Worm (Caenorhabditis elegans) whole organism, L2 larva: ENCODE data around the gene F57B9.3.

Source experiments
- C34F6.9 ChIP-seq: fragments of 150-350 bp; optimal IDR thresholded peaks from 2 replicates; lab custom pipeline; 2014; ENCODE audit warnings: missing biosample characterization, missing genetic modification characterization
- F13H6.1 ChIP-seq: sonication (generic microtip); optimal IDR thresholded peaks from 2 replicates; lab custom pipeline; 2016; ENCODE audit warnings: missing genetic modification characterization, missing compliant biosample characterization
- R02D3.7 ChIP-seq: fragments of 150-350 bp; optimal IDR thresholded peaks from 2 replicates; lab custom pipeline; 2014; ENCODE audit warnings: missing biosample characterization, missing genetic modification characterization
- Y55F3AM.14 ChIP-seq: fragments of 200-800 bp; sonication (Bioruptor generic); optimal IDR thresholded peaks from 2 replicates; lab custom pipeline; 2018; ENCODE audit warnings: mild to moderate bottlenecking, missing genetic modification characterization, missing compliant biosample characterization
- ZK546.5 ChIP-seq: sonication (generic microtip); optimal IDR thresholded peaks from 2 replicates; lab custom pipeline; 2017; ENCODE audit warnings: missing biosample characterization, missing genetic modification characterization
- aly-2 ChIP-seq: fragments of 150-350 bp; optimal IDR thresholded peaks from 2 replicates; lab custom pipeline; 2014; ENCODE audit warnings: missing biosample characterization, missing genetic modification characterization
- ama-1 ChIP-seq: fragments of 150-350 bp; optimal IDR thresholded peaks from 2 replicates; lab custom pipeline; 2018; ENCODE audit warnings: inconsistent platforms
- blmp-1 ChIP-seq: sonication (generic microtip); optimal IDR thresholded peaks from 2 replicates; lab custom pipeline; 2017; ENCODE audit warnings: missing genetic modification characterization, mild to moderate bottlenecking, missing compliant biosample characterization, antibody characterized with exemption, moderate library complexity; ENCODE audit not compliant: insufficient read depth
- ceh-16 ChIP-seq: fragments of 150-350 bp; optimal IDR thresholded peaks from 2 replicates; lab custom pipeline; 2014; ENCODE audit warnings: missing biosample characterization, missing genetic modification characterization
- ceh-82 ChIP-seq: fragments of 150-350 bp; optimal IDR thresholded peaks from 2 replicates; lab custom pipeline; 2014; ENCODE audit warnings: missing biosample characterization, missing genetic modification characterization
- crh-2 ChIP-seq: sonication (generic microtip); optimal IDR thresholded peaks from 2 replicates; lab custom pipeline; 2017; ENCODE audit warnings: missing biosample characterization, missing genetic modification characterization
- dmd-4 ChIP-seq: sonication (generic microtip); optimal IDR thresholded peaks from 2 replicates; lab custom pipeline; 2017; ENCODE audit warnings: missing biosample characterization, missing genetic modification characterization
- egl-27 ChIP-seq: sonication (generic microtip); optimal IDR thresholded peaks from 3 replicates; lab custom pipeline; 2017; ENCODE audit warnings: missing biosample characterization, missing genetic modification reagents, missing genetic modification characterization
- elt-1 ChIP-seq: fragments of 150-350 bp; optimal IDR thresholded peaks from 2 replicates; lab custom pipeline; 2014; ENCODE audit warnings: missing biosample characterization, missing genetic modification characterization
- elt-3 ChIP-seq: sonication (generic microtip); optimal IDR thresholded peaks from 2 replicates; lab custom pipeline; 2017; ENCODE audit warnings: missing biosample characterization, missing genetic modification characterization
- fos-1 ChIP-seq: fragments of 150-350 bp; optimal IDR thresholded peaks from 2 replicates; lab custom pipeline; 2014; ENCODE audit warnings: missing biosample characterization, missing genetic modification characterization
- gmeb-1 ChIP-seq: fragments of 150-350 bp; optimal IDR thresholded peaks from 2 replicates; lab custom pipeline; 2014; ENCODE audit warnings: missing biosample characterization, missing genetic modification characterization
- lin-11 ChIP-seq: fragments of 150-350 bp; sonication (generic microtip); optimal IDR thresholded peaks from 2 replicates; lab custom pipeline; 2014; ENCODE audit warnings: missing biosample characterization, missing genetic modification characterization, inconsistent platforms, mixed read lengths
- lin-39 ChIP-seq: fragments of 150-350 bp; optimal IDR thresholded peaks from 2 replicates; lab custom pipeline; 2014; ENCODE audit warnings: missing biosample characterization, missing genetic modification reagents, missing genetic modification characterization
- lsy-2 ChIP-seq, 2 experiments: fragments of 150-350 bp in 1 of 2; sonication (generic microtip) in 1 of 2; optimal IDR thresholded peaks; 2 replicates each; lab custom pipeline; 2014 to 2017; ENCODE audit warnings: missing biosample characterization in 2 of 2, missing genetic modification characterization in 2 of 2
- mab-5 ChIP-seq: fragments of 150-350 bp; optimal IDR thresholded peaks from 2 replicates; lab custom pipeline; 2014; ENCODE audit warnings: missing biosample characterization, missing genetic modification characterization
- mdl-1 ChIP-seq, 2 experiments: fragments of 150-350 bp in 1 of 2; sonication (generic microtip) in 1 of 2; optimal IDR thresholded peaks; 2 replicates each; lab custom pipeline; 2017; ENCODE audit warnings: missing biosample characterization in 2 of 2, missing genetic modification characterization in 2 of 2
- nhr-11 ChIP-seq: fragments of 150-350 bp; optimal IDR thresholded peaks from 2 replicates; lab custom pipeline; 2014; ENCODE audit warnings: missing biosample characterization, missing genetic modification characterization
- nhr-129 ChIP-seq: fragments of 150-350 bp; optimal IDR thresholded peaks from 2 replicates; lab custom pipeline; 2014; ENCODE audit warnings: missing biosample characterization, missing genetic modification characterization
- nhr-21 ChIP-seq: fragments of 150-350 bp; optimal IDR thresholded peaks from 2 replicates; lab custom pipeline; 2014; ENCODE audit warnings: missing biosample characterization, missing genetic modification characterization
- nhr-23 ChIP-seq: fragments of 150-350 bp; optimal IDR thresholded peaks from 2 replicates; lab custom pipeline; 2014; ENCODE audit warnings: missing biosample characterization, missing genetic modification reagents, missing genetic modification characterization
- nhr-237 ChIP-seq: fragments of 150-350 bp; optimal IDR thresholded peaks from 2 replicates; lab custom pipeline; 2014; ENCODE audit warnings: missing biosample characterization, missing genetic modification characterization
- nhr-25 ChIP-seq: fragments of 150-350 bp; sonication (generic microtip); optimal IDR thresholded peaks from 3 replicates; lab custom pipeline; 2014; ENCODE audit warnings: missing biosample characterization, missing genetic modification characterization
- nhr-6 ChIP-seq: fragments of 150-350 bp; optimal IDR thresholded peaks from 2 replicates; lab custom pipeline; 2014; ENCODE audit warnings: missing biosample characterization, missing genetic modification characterization
- nhr-77 ChIP-seq: fragments of 150-350 bp; optimal IDR thresholded peaks from 2 replicates; lab custom pipeline; 2014; ENCODE audit warnings: missing biosample characterization, missing genetic modification characterization
- peb-1 ChIP-seq: fragments of 150-350 bp; optimal IDR thresholded peaks from 2 replicates; lab custom pipeline; 2014; ENCODE audit warnings: missing biosample characterization, missing genetic modification characterization
- sem-4 ChIP-seq: fragments of 150-350 bp; optimal IDR thresholded peaks from 2 replicates; lab custom pipeline; 2014; ENCODE audit warnings: missing biosample characterization, missing genetic modification reagents, missing genetic modification characterization
- skn-1 ChIP-seq: sonication (generic microtip); optimal IDR thresholded peaks from 2 replicates; lab custom pipeline; 2017; ENCODE audit warnings: missing biosample characterization, missing genetic modification characterization
- sma-3 ChIP-seq: sonication (generic microtip); optimal IDR thresholded peaks from 2 replicates; lab custom pipeline; 2016; ENCODE audit warnings: missing genetic modification reagents, missing genetic modification characterization, missing compliant biosample characterization
- sma-9 ChIP-seq, 2 experiments: fragments of 150-350 bp in 1 of 2; sonication (generic microtip) in 1 of 2; optimal IDR thresholded peaks; 2 replicates each; lab custom pipeline; 2014 to 2016; ENCODE audit warnings: missing genetic modification characterization in 2 of 2, mild to moderate bottlenecking in 1 of 2, missing biosample characterization in 1 of 2, missing compliant biosample characterization in 1 of 2, missing genetic modification reagents in 1 of 2, moderate library complexity in 1 of 2
- snpc-4 ChIP-seq: fragments of 150-350 bp; optimal IDR thresholded peaks from 2 replicates; lab custom pipeline; 2014; ENCODE audit warnings: missing biosample characterization, missing genetic modification characterization
- unc-39 ChIP-seq: fragments of 150-350 bp; optimal IDR thresholded peaks from 2 replicates; lab custom pipeline; 2014; ENCODE audit warnings: missing biosample characterization, missing genetic modification characterization
- unc-55 ChIP-seq: fragments of 150-350 bp; sonication (generic microtip); optimal IDR thresholded peaks from 3 replicates; lab custom pipeline; 2014; ENCODE audit warnings: missing biosample characterization, missing genetic modification reagents, missing genetic modification characterization
- unc-62 ChIP-seq: fragments of 150-350 bp; optimal IDR thresholded peaks from 2 replicates; lab custom pipeline; 2014; ENCODE audit warnings: missing biosample characterization, missing genetic modification reagents, missing genetic modification characterization
- zag-1 ChIP-seq: fragments of 150-350 bp; optimal IDR thresholded peaks from 2 replicates; lab custom pipeline; 2014; ENCODE audit warnings: missing biosample characterization, missing genetic modification characterization
- ztf-11 ChIP-seq: sonication (generic microtip); optimal IDR thresholded peaks from 2 replicates; lab custom pipeline; 2017; ENCODE audit warnings: missing biosample characterization, missing genetic modification characterization
- ztf-4 ChIP-seq: fragments of 150-350 bp; optimal IDR thresholded peaks from 2 replicates; lab custom pipeline; 2014; ENCODE audit warnings: missing biosample characterization, missing genetic modification characterization

The F57B9.3 gene

DNA sequence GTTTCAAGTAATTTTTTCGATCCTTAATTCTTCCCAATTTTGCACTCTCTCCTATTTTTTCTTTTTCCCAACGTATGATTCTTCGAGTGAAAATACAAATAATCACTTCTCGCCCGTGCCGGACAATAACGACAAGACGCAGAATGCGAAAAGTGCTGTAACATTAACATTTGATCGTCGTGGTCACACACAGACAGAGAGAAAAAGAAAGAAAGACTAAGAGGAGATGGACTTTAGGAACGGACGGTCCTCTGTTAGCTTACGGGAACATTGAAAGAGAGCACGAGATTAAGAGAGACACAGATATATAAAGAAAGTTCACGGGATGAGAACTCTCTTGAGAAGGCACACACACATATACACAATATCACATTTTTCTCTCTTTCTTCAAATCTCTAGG lies 8.3 kb downstream of the F57B9.3 start:
- TF ChIP-seq peb-1 (tag; lab: Kevin White, UChicago) (no peak), nhr-21 (no peak), zag-1 (tag; lab: Kevin White, UChicago) (no peak), fos-1 (tag; lab: Kevin White, UChicago) (peak; percentile 17), sma-9 (GFP tag; optimal IDR thresholded peaks at IDR 0.05; lab: Kevin White, UChicago) (no peak), sma-9 (tag; optimal IDR thresholded peaks at IDR 0.05; lab: Kevin White, UChicago) (no peak), nhr-25 (tag; lab: Kevin White, UChicago) (no peak), ama-1 (lab: Kevin White, UChicago) (no peak), nhr-77 (tag; lab: Kevin White, UChicago) (no peak), unc-62 (GFP tag; lab: Kevin White, UChicago) (no peak), ZK546.5 (tag; lab: Kevin White, UChicago) (no peak), nhr-129 (tag; lab: Kevin White, UChicago) (no peak), nhr-11 (no peak), sma-3 (no peak), Y55F3AM.14 (no peak), dmd-4 (tag; lab: Kevin White, UChicago) (no peak), sem-4 (peak; percentile 31), C34F6.9 (tag; lab: Kevin White, UChicago) (peak; percentile 12), ceh-82 (no peak), mab-5 (tag; lab: Kevin White, UChicago) (no peak), gmeb-1 (tag; lab: Kevin White, UChicago) (no peak), lsy-2 (tag; optimal IDR thresholded peaks at IDR 0.05; lab: Kevin White, UChicago) (no peak), F13H6.1 (peak; percentile 7), aly-2 (tag; lab: Kevin White, UChicago) (no peak), unc-55 (GFP tag; lab: Kevin White, UChicago) (no peak), blmp-1 (tag; lab: Kevin White, UChicago) (no peak), egl-27 (no peak), mdl-1 (tag; optimal IDR thresholded peaks at IDR 0.05; lab: Kevin White, UChicago) (no peak), elt-1 (tag; lab: Kevin White, UChicago) (no peak), ceh-16 (tag; lab: Kevin White, UChicago) (no peak), nhr-6 (tag; lab: Kevin White, UChicago) (no peak), elt-3 (tag; lab: Kevin White, UChicago) (no peak)

DNA sequence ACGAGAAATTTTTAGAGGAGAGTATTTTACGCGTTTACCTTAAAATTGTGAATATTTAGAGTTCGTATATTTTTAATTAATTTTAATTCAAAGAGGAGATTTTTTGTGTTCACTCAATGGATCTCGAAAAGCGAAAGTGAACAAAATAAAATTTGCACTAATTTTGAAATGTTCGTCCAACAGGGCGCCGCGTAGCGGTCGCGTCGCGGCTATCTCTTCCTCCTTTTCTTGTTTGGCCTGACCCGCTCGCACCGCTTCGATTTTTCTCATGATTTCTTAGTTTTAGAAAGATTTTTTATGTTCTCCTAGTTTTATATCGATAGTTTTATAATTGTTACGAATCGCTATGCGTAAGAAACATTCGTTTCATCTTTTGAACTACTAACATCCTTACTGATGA lies 11.8 kb downstream of the F57B9.3 start:
- TF ChIP-seq fos-1 (tag; lab: Kevin White, UChicago) (no peak), unc-39 (no peak), ceh-16 (tag; lab: Kevin White, UChicago) (no peak), ceh-82 (no peak), dmd-4 (tag; lab: Kevin White, UChicago) (no peak), skn-1 (tag; lab: Kevin White, UChicago) (no peak), peb-1 (tag; lab: Kevin White, UChicago) (no peak), blmp-1 (tag; lab: Kevin White, UChicago) (peak; percentile 43), gmeb-1 (tag; lab: Kevin White, UChicago) (no peak), unc-55 (GFP tag; lab: Kevin White, UChicago) (peak; percentile 32), lsy-2 (tag; optimal IDR thresholded peaks at IDR 0.05; lab: Kevin White, UChicago) (peak in 1 of 2 experiments; percentile 41), nhr-21 (no peak), ztf-4 (tag; lab: Kevin White, UChicago) (no peak), crh-2 (no peak), R02D3.7 (tag; lab: Kevin White, UChicago) (no peak), elt-1 (tag; lab: Kevin White, UChicago) (no peak), aly-2 (tag; lab: Kevin White, UChicago) (no peak), C34F6.9 (tag; lab: Kevin White, UChicago) (peak; percentile 59), mdl-1 (tag; optimal IDR thresholded peaks at IDR 0.05; lab: Kevin White, UChicago) (no peak), nhr-23 (tag; lab: Kevin White, UChicago) (no peak)

DNA sequence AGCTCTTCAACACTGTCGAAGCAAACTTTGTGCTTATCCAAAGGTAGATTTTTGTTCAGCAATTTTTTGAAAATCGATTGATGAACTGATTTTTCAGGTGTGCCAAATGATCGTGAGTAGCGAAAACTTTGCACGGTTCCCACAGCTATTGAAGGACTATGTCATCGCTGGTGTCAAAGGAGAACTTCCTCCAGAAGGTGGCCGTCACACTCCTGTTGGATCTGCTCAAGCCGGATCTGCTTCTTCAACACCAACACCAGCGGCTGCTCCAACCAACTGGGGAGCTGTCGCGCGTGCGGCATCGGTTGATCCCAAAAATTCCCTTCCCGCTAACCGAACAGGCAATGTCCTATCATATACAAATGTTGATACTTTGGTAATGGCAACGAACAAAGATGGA lies 13.8 kb downstream of the F57B9.3 start:
- TF ChIP-seq unc-62 (GFP tag; lab: Kevin White, UChicago), result no peak
- TF ChIP-seq nhr-23 (tag; lab: Kevin White, UChicago), result no peak
- no peak for TF ChIP-seq C34F6.9 (tag; lab: Kevin White, UChicago)
- TF ChIP-seq ama-1 (lab: Kevin White, UChicago), result no peak
- TF ChIP-seq lin-11 (tag; lab: Kevin White, UChicago), result no peak
- TF ChIP-seq ztf-11 (tag; lab: Kevin White, UChicago), result no peak
- no peak for TF ChIP-seq nhr-25 (tag; lab: Kevin White, UChicago)
- no peak for TF ChIP-seq nhr-77 (tag; lab: Kevin White, UChicago)
- no peak for TF ChIP-seq ZK546.5 (tag; lab: Kevin White, UChicago)
- no peak for TF ChIP-seq snpc-4 (tag; lab: Kevin White, UChicago)
- TF ChIP-seq ceh-16 (tag; lab: Kevin White, UChicago), result no peak
- TF ChIP-seq lin-39 (tag; lab: Kevin White, UChicago), result no peak
- no peak for TF ChIP-seq dmd-4 (tag; lab: Kevin White, UChicago)
- no peak for TF ChIP-seq unc-39
- no peak for TF ChIP-seq nhr-237 (tag; lab: Kevin White, UChicago)
